Worm (Caenorhabditis elegans): ENCODE measurements around the gene F49F1.5.

DNA sequence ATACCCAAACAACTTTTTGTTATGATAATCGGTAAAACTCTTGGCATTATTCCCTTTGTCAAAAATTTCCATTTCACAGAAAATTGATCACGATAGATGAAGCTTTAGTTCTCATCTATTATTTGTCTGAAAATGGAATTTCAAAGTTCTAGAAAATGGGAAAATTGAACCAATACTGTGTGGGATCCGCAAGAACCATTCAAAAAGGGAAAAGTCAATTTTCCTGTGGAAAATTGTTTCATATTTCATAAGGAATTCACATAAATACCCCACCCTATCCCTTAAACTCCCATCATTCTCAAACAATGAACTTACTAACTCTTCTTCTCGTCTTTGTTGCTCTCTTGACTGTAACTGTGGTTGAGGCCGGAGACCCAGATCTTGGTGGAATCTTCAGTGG, 39.4 kb downstream of the F49F1.5 start, which contains the start of the genes C35B1.9 and C35B1.3:
- TF ChIP-seq him-1 (tag; optimal IDR thresholded peaks at IDR 0.05) = no peak
- no peak for TF ChIP-seq W03F9.2 (tag; optimal IDR thresholded peaks at IDR 0.05)
- TF ChIP-seq dao-5 (tag; optimal IDR thresholded peaks at IDR 0.05) = no peak
